Fruit fly (Drosophila melanogaster) whole organism, embryonic: ENCODE data around the gene sesB.

Source experiments
- Asciz ChIP-seq: fragments of 200-800 bp; sonication (Bioruptor generic); optimal IDR thresholded peaks from 2 replicates; lab custom pipeline; 2017; ENCODE audit warnings: missing biosample characterization, mild to moderate bottlenecking, missing genetic modification characterization, missing genetic modification reagents
- CG10267 ChIP-seq: fragments of 200-800 bp; sonication (Bioruptor generic); optimal IDR thresholded peaks from 2 replicates; lab custom pipeline; 2018; ENCODE audit warnings: missing biosample characterization, mild to moderate bottlenecking, missing genetic modification characterization, moderate library complexity
- CG10431 ChIP-seq: fragments of 200-800 bp; sonication (Bioruptor generic); optimal IDR thresholded peaks from 3 replicates; lab custom pipeline; 2018; ENCODE audit warnings: missing biosample characterization, mild to moderate bottlenecking, missing genetic modification characterization
- CG14710 ChIP-seq: fragments of 200-800 bp; sonication (Bioruptor generic); optimal IDR thresholded peaks from 3 replicates; lab custom pipeline; 2019; ENCODE audit warnings: missing biosample characterization, mild to moderate bottlenecking, missing genetic modification characterization, moderate library complexity
- CG14965 ChIP-seq: fragments of 200-800 bp; sonication (Bioruptor generic); optimal IDR thresholded peaks from 2 replicates; lab custom pipeline; 2016; ENCODE audit warnings: missing biosample characterization, missing genetic modification characterization, borderline replicate concordance
- CG17912 ChIP-seq: fragments of 200-800 bp; sonication (Bioruptor generic); optimal IDR thresholded peaks from 2 replicates; lab custom pipeline; 2018; ENCODE audit warnings: missing biosample characterization, mild to moderate bottlenecking, missing genetic modification characterization
- CG18599 ChIP-seq: fragments of 200-800 bp; sonication (Bioruptor generic); optimal IDR thresholded peaks from 3 replicates; lab custom pipeline; 2017; ENCODE audit warnings: missing biosample characterization, missing genetic modification characterization, mild to moderate bottlenecking, moderate library complexity, missing genetic modification reagents
- CG2120 ChIP-seq: fragments of 200-800 bp; sonication (Bioruptor generic); optimal IDR thresholded peaks from 3 replicates; lab custom pipeline; 2016; ENCODE audit warnings: missing biosample characterization, missing genetic modification characterization
- CG31365 ChIP-seq: fragments of 200-800 bp; sonication (Bioruptor generic); optimal IDR thresholded peaks from 2 replicates; lab custom pipeline; 2018; ENCODE audit warnings: missing biosample characterization, mild to moderate bottlenecking, missing genetic modification characterization
- CG5180 ChIP-seq: fragments of 200-800 bp; sonication (Bioruptor generic); optimal IDR thresholded peaks from 3 replicates; lab custom pipeline; 2017; ENCODE audit warnings: missing biosample characterization, missing genetic modification characterization, mild to moderate bottlenecking, moderate library complexity, missing genetic modification reagents
- CG6683 ChIP-seq: fragments of 200-800 bp; sonication (Bioruptor generic); optimal IDR thresholded peaks from 2 replicates; lab custom pipeline; 2017; ENCODE audit warnings: missing biosample characterization, mild to moderate bottlenecking, missing genetic modification characterization, missing genetic modification reagents
- CG6689 ChIP-seq: fragments of 200-800 bp; sonication (Bioruptor generic); IDR thresholded peaks from 2 replicates; pipeline ENCODE4 v1.3.6; 2022; ENCODE audit warnings: missing biosample characterization, missing genetic modification characterization
- CG7357 ChIP-seq: fragments of 200-800 bp; sonication (Bioruptor generic); IDR thresholded peaks from 3 replicates; pipeline ENCODE4 v1.3.6; 2022; ENCODE audit warnings: missing biosample characterization, missing genetic modification characterization
- CG7372 ChIP-seq: fragments of 200-800 bp; sonication (Bioruptor generic); IDR thresholded peaks from 2 replicates; pipeline ENCODE4 v1.3.6; 2022; ENCODE audit warnings: missing biosample characterization, missing genetic modification characterization
- CG7928 ChIP-seq: fragments of 200-800 bp; sonication (Bioruptor generic); optimal IDR thresholded peaks from 2 replicates; lab custom pipeline; 2017; ENCODE audit warnings: missing biosample characterization, mild to moderate bottlenecking, missing genetic modification characterization
- CG7963 ChIP-seq: fragments of 200-800 bp; sonication (Bioruptor generic); IDR thresholded peaks from 3 replicates; pipeline ENCODE4 v1.3.6; 2022; ENCODE audit warnings: missing biosample characterization, missing genetic modification characterization; ENCODE audit not compliant: partially characterized antibody
- CG7987 ChIP-seq: fragments of 200-800 bp; sonication (Bioruptor generic); optimal IDR thresholded peaks from 2 replicates; lab custom pipeline; 2018; ENCODE audit warnings: missing biosample characterization, mild to moderate bottlenecking, missing genetic modification characterization, moderate library complexity
- CG8281 ChIP-seq: fragments of 200-800 bp; sonication (Bioruptor generic); optimal IDR thresholded peaks from 2 replicates; lab custom pipeline; 2018; ENCODE audit warnings: missing biosample characterization, mild to moderate bottlenecking, missing genetic modification characterization, moderate library complexity
- CG9437 ChIP-seq: fragments of 200-800 bp; sonication (Bioruptor generic); optimal IDR thresholded peaks from 2 replicates; lab custom pipeline; 2018; ENCODE audit warnings: missing biosample characterization, mild to moderate bottlenecking, missing genetic modification characterization
- CHES-1-like ChIP-seq: fragments of 200-800 bp; sonication (Bioruptor generic); optimal IDR thresholded peaks from 2 replicates; lab custom pipeline; 2016; ENCODE audit warnings: missing biosample characterization, missing genetic modification characterization
- Drgx ChIP-seq: fragments of 200-800 bp; sonication (Bioruptor generic); IDR thresholded peaks from 2 replicates; pipeline ENCODE4 v1.3.6; 2022; ENCODE audit warnings: missing biosample characterization, missing genetic modification characterization
- Elba2 ChIP-seq: fragments of 200-800 bp; sonication (Bioruptor generic); optimal IDR thresholded peaks from 3 replicates; lab custom pipeline; 2016; ENCODE audit warnings: missing biosample characterization, missing genetic modification characterization
- HmgD ChIP-seq: fragments of 200-800 bp; sonication (Bioruptor generic); optimal IDR thresholded peaks from 3 replicates; lab custom pipeline; 2016; ENCODE audit warnings: missing biosample characterization, missing genetic modification characterization
- Hsf ChIP-seq: fragments of 200-800 bp; sonication (Bioruptor generic); optimal IDR thresholded peaks from 3 replicates; lab custom pipeline; 2016; ENCODE audit warnings: missing biosample characterization, missing genetic modification characterization
- Neu2 ChIP-seq: fragments of 200-800 bp; sonication (Bioruptor generic); optimal IDR thresholded peaks from 3 replicates; lab custom pipeline; 2016; ENCODE audit warnings: missing biosample characterization, missing genetic modification characterization, borderline replicate concordance
- Pdp1 ChIP-seq, 2 experiments: fragments of 200-800 bp; sonication (Bioruptor generic); optimal IDR thresholded peaks; 3 replicates each; lab custom pipeline; 2016; ENCODE audit warnings: missing biosample characterization in 2 of 2, missing genetic modification characterization in 2 of 2, mild to moderate bottlenecking in 1 of 2, moderate library complexity in 1 of 2
- Sry-β ChIP-seq: fragments of 200-800 bp; sonication (Bioruptor generic); optimal IDR thresholded peaks from 2 replicates; lab custom pipeline; 2018; ENCODE audit warnings: missing biosample characterization, mild to moderate bottlenecking, missing genetic modification characterization, moderate library complexity
- Xrp1 ChIP-seq: fragments of 200-800 bp; sonication (Bioruptor generic); IDR thresholded peaks from 2 replicates; pipeline ENCODE4 v1.3.6; 2022; ENCODE audit warnings: missing biosample characterization, missing genetic modification characterization
- ab ChIP-seq: fragments of 200-800 bp; sonication (Bioruptor generic); optimal IDR thresholded peaks from 2 replicates; lab custom pipeline; 2016; ENCODE audit warnings: missing biosample characterization, missing genetic modification characterization
- abd-A ChIP-seq: fragments of 200-800 bp; sonication (Bioruptor generic); optimal IDR thresholded peaks from 3 replicates; lab custom pipeline; 2019; ENCODE audit warnings: missing biosample characterization, mild to moderate bottlenecking, missing genetic modification characterization, moderate library complexity
- aop ChIP-seq: fragments of 200-800 bp; sonication (Bioruptor generic); IDR thresholded peaks from 2 replicates; pipeline ENCODE4 v1.3.6; 2022; ENCODE audit warnings: missing biosample characterization, missing genetic modification characterization
- ash1 ChIP-seq: fragments of 200-800 bp; sonication (Bioruptor generic); optimal IDR thresholded peaks from 2 replicates; lab custom pipeline; 2018; ENCODE audit warnings: missing biosample characterization, mild to moderate bottlenecking, missing genetic modification characterization
- btn ChIP-seq: fragments of 200-800 bp; sonication (Bioruptor generic); optimal IDR thresholded peaks from 2 replicates; lab custom pipeline; 2016; ENCODE audit warnings: missing biosample characterization, missing genetic modification characterization
- danr ChIP-seq: fragments of 200-800 bp; sonication (Bioruptor generic); IDR thresholded peaks from 2 replicates; pipeline ENCODE4 v1.3.6; 2022; ENCODE audit warnings: missing biosample characterization, missing genetic modification characterization
- dati ChIP-seq: fragments of 200-800 bp; sonication (Bioruptor generic); IDR thresholded peaks from 2 replicates; pipeline ENCODE4 v1.3.6; 2022; ENCODE audit warnings: missing biosample characterization, missing genetic modification characterization
- dimm ChIP-seq: fragments of 200-800 bp; sonication (Bioruptor generic); IDR thresholded peaks from 2 replicates; pipeline ENCODE4 v1.3.6; 2022; ENCODE audit warnings: missing biosample characterization, missing genetic modification characterization
- grn ChIP-seq: fragments of 200-800 bp; sonication (Bioruptor generic); optimal IDR thresholded peaks from 3 replicates; lab custom pipeline; 2017; ENCODE audit warnings: missing biosample characterization, missing genetic modification characterization
- gt ChIP-seq: fragments of 200-800 bp; sonication (Bioruptor generic); IDR thresholded peaks from 2 replicates; pipeline ENCODE4 v1.3.6; 2022; ENCODE audit warnings: missing biosample characterization, missing genetic modification characterization
- h ChIP-seq: fragments of >200 bp; optimal IDR thresholded peaks from 2 replicates; lab custom pipeline; 2017
- ken ChIP-seq: fragments of 200-800 bp; sonication (Bioruptor generic); IDR thresholded peaks from 3 replicates; pipeline ENCODE4 v1.3.6; 2022; ENCODE audit warnings: missing biosample characterization, missing genetic modification characterization
- knrl ChIP-seq: fragments of 200-800 bp; sonication (Bioruptor generic); IDR thresholded peaks from 3 replicates; pipeline ENCODE4 v1.3.6; 2022; ENCODE audit warnings: missing biosample characterization, missing genetic modification characterization; ENCODE audit not compliant: partially characterized antibody
- nau ChIP-seq: fragments of 200-800 bp; sonication (Bioruptor generic); optimal IDR thresholded peaks from 3 replicates; lab custom pipeline; 2017; ENCODE audit warnings: missing biosample characterization, mild to moderate bottlenecking, missing genetic modification characterization, missing genetic modification reagents
- pnt ChIP-seq: fragments of 200-800 bp; sonication (Bioruptor generic); optimal IDR thresholded peaks from 3 replicates; lab custom pipeline; 2016; ENCODE audit warnings: missing biosample characterization, missing genetic modification characterization
- pum ChIP-seq: fragments of 200-800 bp; sonication (Bioruptor generic); optimal IDR thresholded peaks from 2 replicates; lab custom pipeline; 2016; ENCODE audit warnings: missing biosample characterization, missing genetic modification characterization
- rib ChIP-seq: fragments of 200-800 bp; sonication (Bioruptor generic); IDR thresholded peaks from 2 replicates; pipeline ENCODE4 v1.3.6; 2022; ENCODE audit warnings: missing biosample characterization, missing genetic modification characterization
- ro ChIP-seq: fragments of 200-800 bp; sonication (Bioruptor generic); IDR thresholded peaks from 2 replicates; pipeline ENCODE4 v1.3.6; 2022; ENCODE audit warnings: missing biosample characterization, missing genetic modification characterization
- sc ChIP-seq, 3 experiments: fragments of >200 bp in 2 of 3; fragments of 200-800 bp in 1 of 3; sonication (Bioruptor generic) in 1 of 3; optimal IDR thresholded peaks; 2 replicates in 2 of 3; 3 replicates in 1 of 3; lab custom pipeline; 2017; ENCODE audit warnings: mild to moderate bottlenecking in 1 of 3, missing biosample characterization in 1 of 3, missing genetic modification characterization in 1 of 3, missing genetic modification reagents in 1 of 3
- sug ChIP-seq: fragments of 200-800 bp; optimal IDR thresholded peaks from 2 replicates; lab custom pipeline; 2019; ENCODE audit warnings: missing biosample characterization, mild to moderate bottlenecking, missing genetic modification characterization, moderate library complexity
- tin ChIP-seq: fragments of 200-800 bp; sonication (Bioruptor generic); optimal IDR thresholded peaks from 3 replicates; lab custom pipeline; 2016; ENCODE audit warnings: missing biosample characterization, missing genetic modification characterization
- wek ChIP-seq: fragments of 200-800 bp; sonication (Bioruptor generic); optimal IDR thresholded peaks from 3 replicates; lab custom pipeline; 2018; ENCODE audit warnings: missing biosample characterization, mild to moderate bottlenecking, missing genetic modification characterization, moderate library complexity
- zen2 ChIP-seq: fragments of 200-800 bp; sonication (Bioruptor generic); IDR thresholded peaks from 3 replicates; pipeline ENCODE4 v1.3.6; 2022; ENCODE audit warnings: missing biosample characterization, missing genetic modification characterization; ENCODE audit not compliant: partially characterized antibody

The sesB gene

dm6 chrX:10744315-10744767 is 42.4 kb downstream of the sesB start, which contains the start of gene ras (continued):
- TF ChIP-seq Pdp1 (GFP tag; optimal IDR thresholded peaks at IDR 0.05; lab: Kevin White, UChicago) (peak in 1 of 2 experiments; percentile 95), zen2 (GFP tag; lab: Robert Waterston, UW) (peak; percentile 25; the same call in 1 of the 3 replicates), CG8281 (tag; lab: Kevin White, UChicago) (peak; percentile 18), dimm (no peak), CG7357 (GFP tag; lab: Robert Waterston, UW) (no peak), ab (GFP tag; lab: Kevin White, UChicago) (no peak), Neu2 (GFP tag; lab: Kevin White, UChicago) (no peak), CG6683 (GFP tag; lab: Kevin White, UChicago) (no peak), sug (tag; lab: Kevin White, UChicago) (peak; percentile 61), CG6689 (GFP tag; lab: Robert Waterston, UW) (no peak), Asciz (GFP tag; lab: Kevin White, UChicago) (no peak), ash1 (GFP tag; lab: Kevin White, UChicago) (peak; percentile 37), Hsf (GFP tag; lab: Kevin White, UChicago) (peak; percentile 5), CG7372 (no peak), sc (optimal IDR thresholded peaks at IDR 0.05; lab: Kevin White, UChicago) (no peak), sc (GFP tag; optimal IDR thresholded peaks at IDR 0.05; lab: Kevin White, UChicago) (no peak), btn (no peak), CG31365 (tag; lab: Kevin White, UChicago) (no peak), wek (no peak), dati (no peak), CG9437 (GFP tag; lab: Kevin White, UChicago) (peak; percentile 99), ken (GFP tag; lab: Robert Waterston, UW) (no peak), CG7963 (GFP tag; lab: Robert Waterston, UW) (no peak), CG7928 (GFP tag; lab: Kevin White, UChicago) (no peak), knrl (GFP tag; lab: Robert Waterston, UW) (no peak), HmgD (GFP tag; lab: Kevin White, UChicago) (no peak), Sry-β (GFP tag; lab: Kevin White, UChicago) (no peak), pum (no peak), CHES-1-like (GFP tag; lab: Kevin White, UChicago) (no peak), ro (no peak), CG17912 (GFP tag; lab: Kevin White, UChicago) (no peak), CG2120 (GFP tag; lab: Kevin White, UChicago) (no peak), CG14965 (no peak), gt (GFP tag; lab: Robert Waterston, UW) (no peak), CG7987 (GFP tag; lab: Kevin White, UChicago) (peak; percentile 16), abd-A (tag; lab: Kevin White, UChicago) (peak; percentile 87), Drgx (GFP tag; lab: Robert Waterston, UW) (no peak), tin (GFP tag; lab: Kevin White, UChicago) (no peak), Xrp1 (GFP tag; lab: Robert Waterston, UW) (no peak), danr (GFP tag; lab: Robert Waterston, UW) (no peak), nau (no peak), CG5180 (GFP tag; lab: Kevin White, UChicago) (peak; percentile 25), rib (GFP tag; lab: Robert Waterston, UW) (no peak), CG14710 (tag; lab: Kevin White, UChicago) (no peak), CG10431 (GFP tag; lab: Kevin White, UChicago) (no peak), h (lab: Kevin White, UChicago) (no peak), CG10267 (no peak), aop (GFP tag; lab: Robert Waterston, UW) (no peak), CG18599 (GFP tag; lab: Kevin White, UChicago) (peak; percentile 37), Elba2 (no peak), pnt (GFP tag; lab: Kevin White, UChicago) (no peak), grn (GFP tag; lab: Kevin White, UChicago) (peak; percentile 60)
